Worm (Caenorhabditis elegans): ENCODE measurements around the gene Y57G11C.43.

The Y57G11C.43 gene

ce11 chrIV:14793900-14794624, 24.8 kb downstream of the Y57G11C.43 start (continued):
- no peak for TF ChIP-seq R02D3.7 (tag; optimal IDR thresholded peaks at IDR 0.05)
- TF ChIP-seq ceh-16 (tag; optimal IDR thresholded peaks at IDR 0.05) = peak; percentile 54
- TF ChIP-seq unc-55 (GFP tag; optimal IDR thresholded peaks at IDR 0.05) = peak; percentile 68
- no peak for TF ChIP-seq unc-39 (tag; optimal IDR thresholded peaks at IDR 0.05)
- TF ChIP-seq ztf-4 (tag; optimal IDR thresholded peaks at IDR 0.05) = peak; percentile 46
- no peak for TF ChIP-seq unc-62 (GFP tag; optimal IDR thresholded peaks at IDR 0.05)
- peak; percentile 96 for TF ChIP-seq blmp-1 (tag; optimal IDR thresholded peaks at IDR 0.05; ENCODE audit: insufficient read depth)
- TF ChIP-seq crh-2 (tag; optimal IDR thresholded peaks at IDR 0.05) = peak; percentile 97
- peak; percentile 61 for TF ChIP-seq F13H6.1 (tag; optimal IDR thresholded peaks at IDR 0.05)
- no peak for TF ChIP-seq lin-39 (tag; optimal IDR thresholded peaks at IDR 0.05)

ce11 chrIV:14795918-14796488, 26.8 kb downstream of the Y57G11C.43 start, which contains the start of gene coq-3:
Gene coq-3 (minus strand): TSS chrIV:14796324.
- TF ChIP-seq lsy-2 (tag; optimal IDR thresholded peaks at IDR 0.05) (no peak), ztf-1 (GFP tag; conservative IDR thresholded peaks at IDR 0.05) (no peak), blmp-1 (tag; optimal IDR thresholded peaks at IDR 0.05; ENCODE audit: insufficient read depth) (no peak), R02D3.7 (tag; optimal IDR thresholded peaks at IDR 0.05) (no peak), ztf-4 (tag; optimal IDR thresholded peaks at IDR 0.05) (no peak), nhr-12 (tag; optimal IDR thresholded peaks at IDR 0.05) (no peak), ama-1 (optimal IDR thresholded peaks at IDR 0.05) (no peak), nhr-10 (tag; optimal IDR thresholded peaks at IDR 0.05) (no peak), snpc-4 (tag; optimal IDR thresholded peaks at IDR 0.05) (no peak), nhr-11 (tag; optimal IDR thresholded peaks at IDR 0.05) (no peak), nhr-6 (tag; optimal IDR thresholded peaks at IDR 0.05) (no peak), lin-13 (GFP tag; optimal IDR thresholded peaks at IDR 0.05) (no peak), mbf-1 (tag; optimal IDR thresholded peaks at IDR 0.05) (no peak), unc-62 (GFP tag; optimal IDR thresholded peaks at IDR 0.05) (no peak), lin-11 (tag; optimal IDR thresholded peaks at IDR 0.05) (no peak), lin-39 (tag; optimal IDR thresholded peaks at IDR 0.05) (no peak), nhr-129 (tag; optimal IDR thresholded peaks at IDR 0.05) (no peak), zag-1 (tag; optimal IDR thresholded peaks at IDR 0.05) (no peak), nhr-77 (tag; optimal IDR thresholded peaks at IDR 0.05) (no peak)

- TF ChIP-seq nhr-129 (tag; optimal IDR thresholded peaks at IDR 0.05) (peak; percentile 22), C34F6.9 (tag; optimal IDR thresholded peaks at IDR 0.05) (peak; percentile 22), lin-39 (tag; optimal IDR thresholded peaks at IDR 0.05) (no peak), unc-55 (GFP tag; optimal IDR thresholded peaks at IDR 0.05) (peak; percentile 55), lin-11 (tag; optimal IDR thresholded peaks at IDR 0.05) (peak; percentile 3), nhr-77 (tag; optimal IDR thresholded peaks at IDR 0.05) (no peak), R02D3.7 (tag; optimal IDR thresholded peaks at IDR 0.05) (peak; percentile 10)
Measured at ce11 chrIV:14797354-14797753, 28.1 kb downstream of the Y57G11C.43 start, which contains the start of the genes Y57G11C.1147 and nuo-3. Gene Y57G11C.1147 (minus strand): TSS chrIV:14797514. Gene nuo-3 (minus strand): TSS chrIV:14797544.

- TF ChIP-seq nhr-6 (tag; optimal IDR thresholded peaks at IDR 0.05) (no peak), ZK546.5 (tag; optimal IDR thresholded peaks at IDR 0.05) (no peak), C34F6.9 (tag; optimal IDR thresholded peaks at IDR 0.05) (no peak), ama-1 (optimal IDR thresholded peaks at IDR 0.05) (peak; percentile 17), nhr-25 (tag; optimal IDR thresholded peaks at IDR 0.05) (no peak), Y55F3AM.14 (GFP tag; optimal IDR thresholded peaks at IDR 0.05) (no peak), nhr-77 (tag; optimal IDR thresholded peaks at IDR 0.05) (no peak), unc-62 (GFP tag; optimal IDR thresholded peaks at IDR 0.05) (no peak)
Measured at ce11 chrIV:14797849-14798248, 28.6 kb downstream of the Y57G11C.43 start, which contains the start of gene arl-8. Gene arl-8 (plus strand): TSS chrIV:14798149.

- no peak for TF ChIP-seq nhr-6 (tag; optimal IDR thresholded peaks at IDR 0.05)
- no peak for TF ChIP-seq ztf-1 (GFP tag; conservative IDR thresholded peaks at IDR 0.05)
- no peak for TF ChIP-seq unc-62 (GFP tag; optimal IDR thresholded peaks at IDR 0.05)
- TF ChIP-seq aly-2 (tag; optimal IDR thresholded peaks at IDR 0.05) = no peak
- TF ChIP-seq blmp-1 (tag; optimal IDR thresholded peaks at IDR 0.05; ENCODE audit: insufficient read depth) = no peak
- TF ChIP-seq ztf-4 (tag; optimal IDR thresholded peaks at IDR 0.05) = no peak
- TF ChIP-seq unc-39 (tag; optimal IDR thresholded peaks at IDR 0.05) = no peak
- TF ChIP-seq nhr-10 (tag; optimal IDR thresholded peaks at IDR 0.05) = no peak
- no peak for TF ChIP-seq ZK546.5 (tag; optimal IDR thresholded peaks at IDR 0.05)
- TF ChIP-seq nhr-23 (tag; optimal IDR thresholded peaks at IDR 0.05) = no peak
- TF ChIP-seq mdl-1 (tag; optimal IDR thresholded peaks at IDR 0.05) = no peak
- no peak for TF ChIP-seq ceh-82 (tag; optimal IDR thresholded peaks at IDR 0.05)
- TF ChIP-seq lin-11 (tag; optimal IDR thresholded peaks at IDR 0.05) = no peak
- TF ChIP-seq unc-55 (GFP tag; optimal IDR thresholded peaks at IDR 0.05) = no peak
Measured at ce11 chrIV:14799186-14799585, 29.9 kb downstream of the Y57G11C.43 start, which contains the start of gene Y57G11C.14. Gene Y57G11C.14 (plus strand): TSS chrIV:14799311.
